Fruit fly (Drosophila melanogaster): ENCODE measurements around the gene Ref1.

dm6 chr3R:7061875-7062274 lies 18.3 kb downstream of the Ref1 start, which contains the start of gene Mst84B:
- TF ChIP-seq CG13204 (GFP tag; optimal IDR thresholded peaks at IDR 0.05), result no peak
- TF ChIP-seq fd96Ca (GFP tag; IDR thresholded peaks at IDR 0.05), result no peak
- TF ChIP-seq CG4496 (GFP tag; IDR thresholded peaks at IDR 0.05), result no peak
- no peak for TF ChIP-seq Pif1A (GFP tag; optimal IDR thresholded peaks at IDR 0.05)
- TF ChIP-seq rn (GFP tag; IDR thresholded peaks at IDR 0.05), result no peak
- no peak for TF ChIP-seq CG9948 (tag; optimal IDR thresholded peaks at IDR 0.05)
- TF ChIP-seq CG32121 (GFP tag; IDR thresholded peaks at IDR 0.05), result no peak
- TF ChIP-seq CG14655 (GFP tag; optimal IDR thresholded peaks at IDR 0.05), result no peak

Data from whole organism, pupa.